Worm (Caenorhabditis elegans) whole organism, L4 larva: ENCODE results near the gene Y39B6A.42.

Experiments
- D1046.2 ChIP-seq: fragments of 200-800 bp; sonication (Bioruptor generic); IDR thresholded peaks from 2 replicates; pipeline ENCODE4 v1.3.6; 2022; ENCODE audit warnings: missing genetic modification characterization, missing compliant biosample characterization
- F49E8.2 ChIP-seq: sonication (generic microtip); optimal IDR thresholded peaks from 2 replicates; lab custom pipeline; 2016; ENCODE audit warnings: missing compliant biosample characterization, mild to moderate bottlenecking, missing genetic modification characterization, borderline replicate concordance
- T20F7.1 ChIP-seq: fragments of 200-800 bp; sonication (Bioruptor generic); optimal IDR thresholded peaks from 2 replicates; lab custom pipeline; 2018; ENCODE audit warnings: mild to moderate bottlenecking, missing genetic modification characterization, missing compliant biosample characterization
- Y105C5A.15 ChIP-seq: fragments of 200-800 bp; sonication (Bioruptor generic); IDR thresholded peaks from 2 replicates; pipeline ENCODE4 v1.3.6; 2022; ENCODE audit warnings: missing genetic modification characterization, missing compliant biosample characterization
- Y48G9A.11 ChIP-seq: fragments of 200-800 bp; sonication (Bioruptor generic); IDR thresholded peaks from 2 replicates; pipeline ENCODE4 v1.3.6; 2022; ENCODE audit warnings: missing genetic modification reagents, missing genetic modification characterization, missing compliant biosample characterization
- Y5F2A.4 ChIP-seq: fragments of 200-800 bp; sonication (Bioruptor generic); optimal IDR thresholded peaks from 2 replicates; lab custom pipeline; 2018; ENCODE audit warnings: mild to moderate bottlenecking, missing genetic modification characterization, missing compliant biosample characterization
- aha-1 ChIP-seq: fragments of 150-350 bp; peaks from one replicate; lab custom pipeline; 2014; ENCODE audit warnings: missing biosample characterization, missing genetic modification characterization
- ama-1 ChIP-seq: fragments of 150-350 bp; optimal IDR thresholded peaks from 2 replicates; lab custom pipeline; 2014; ENCODE audit warnings: inconsistent platforms, mixed read lengths
- attf-4 ChIP-seq: sonication (generic microtip); optimal IDR thresholded peaks from 3 replicates; lab custom pipeline; 2017; ENCODE audit warnings: missing biosample characterization, missing genetic modification characterization
- ceh-28 ChIP-seq: fragments of 150-350 bp; optimal IDR thresholded peaks from 2 replicates; lab custom pipeline; 2014; ENCODE audit warnings: missing biosample characterization, missing genetic modification reagents, missing genetic modification characterization
- ceh-82 ChIP-seq: sonication (generic microtip); optimal IDR thresholded peaks from 2 replicates; lab custom pipeline; 2017; ENCODE audit warnings: missing biosample characterization, missing genetic modification characterization
- cey-2 ChIP-seq: sonication (generic microtip); optimal IDR thresholded peaks from 3 replicates; lab custom pipeline; 2017; ENCODE audit warnings: missing genetic modification characterization, mild to moderate bottlenecking, missing compliant biosample characterization, antibody characterized with exemption, borderline replicate concordance; ENCODE audit not compliant: insufficient read depth
- ctbp-1 ChIP-seq: fragments of 200-800 bp; sonication (Bioruptor generic); IDR thresholded peaks from 2 replicates; pipeline ENCODE4 v1.3.6; 2022; ENCODE audit warnings: missing genetic modification reagents, missing genetic modification characterization, missing compliant biosample characterization
- daf-12 ChIP-seq: fragments of 150-350 bp; optimal IDR thresholded peaks from 2 replicates; lab custom pipeline; 2014; ENCODE audit warnings: missing biosample characterization, missing genetic modification reagents, missing genetic modification characterization
- daf-19 ChIP-seq: fragments of 200-800 bp; sonication (Bioruptor generic); conservative IDR thresholded peaks from 2 replicates; pipeline ENCODE4 v1.3.6; 2022; ENCODE audit warnings: missing genetic modification characterization, missing compliant biosample characterization
- daf-8 ChIP-seq: fragments of 200-800 bp; sonication (Bioruptor generic); IDR thresholded peaks from 2 replicates; pipeline ENCODE4 v1.3.6; 2022; ENCODE audit warnings: missing genetic modification characterization, missing compliant biosample characterization
- dmd-6 ChIP-seq: fragments of 200-800 bp; sonication (Bioruptor generic); IDR thresholded peaks from 2 replicates; pipeline ENCODE4 v1.3.6; 2022; ENCODE audit warnings: missing genetic modification reagents, missing genetic modification characterization, missing compliant biosample characterization
- hlh-30 ChIP-seq: sonication (generic microtip); optimal IDR thresholded peaks from 2 replicates; lab custom pipeline; 2017; ENCODE audit warnings: antibody characterized with exemption, mild to moderate bottlenecking, missing genetic modification characterization, missing compliant biosample characterization; ENCODE audit not compliant: insufficient read depth
- lin-29 ChIP-seq: fragments of 200-800 bp; sonication (Bioruptor generic); IDR thresholded peaks from 2 replicates; pipeline ENCODE4 v1.3.6; 2022; ENCODE audit warnings: missing genetic modification reagents, missing genetic modification characterization, missing compliant biosample characterization
- lin-38 ChIP-seq: fragments of 200-800 bp; sonication (Bioruptor generic); IDR thresholded peaks from 2 replicates; pipeline ENCODE4 v1.3.6; 2022; ENCODE audit warnings: missing genetic modification reagents, missing genetic modification characterization, missing compliant biosample characterization
- lin-39 ChIP-seq: fragments of 150-350 bp; optimal IDR thresholded peaks from 2 replicates; lab custom pipeline; 2014; ENCODE audit warnings: missing biosample characterization, missing genetic modification reagents, missing genetic modification characterization
- lir-3 ChIP-seq: sonication (generic microtip); optimal IDR thresholded peaks from 2 replicates; lab custom pipeline; 2016; ENCODE audit warnings: mild to moderate bottlenecking, missing genetic modification characterization, missing compliant biosample characterization
- lsy-2 ChIP-seq, 2 experiments: fragments of 150-350 bp in 1 of 2; sonication (generic microtip) in 1 of 2; optimal IDR thresholded peaks; 2 replicates each; lab custom pipeline; 2014 to 2017; ENCODE audit warnings: missing biosample characterization in 2 of 2, missing genetic modification characterization in 2 of 2
- madf-5 ChIP-seq, 2 experiments: fragments of 200-800 bp; sonication (Bioruptor generic); IDR thresholded peaks; 2 replicates each; pipeline ENCODE4 v1.3.6; 2022; ENCODE audit warnings: missing compliant biosample characterization in 2 of 2, missing genetic modification characterization in 2 of 2
- mdl-1 ChIP-seq, 2 experiments: fragments of 150-350 bp in 1 of 2; sonication (generic microtip) in 1 of 2; optimal IDR thresholded peaks; 2 replicates each; lab custom pipeline; 2014 to 2017; ENCODE audit warnings: missing biosample characterization in 2 of 2, missing genetic modification characterization in 2 of 2
- mxl-2 ChIP-seq: fragments of 200-800 bp; sonication (Bioruptor generic); conservative IDR thresholded peaks from 2 replicates; pipeline ENCODE4 v1.3.6; 2022; ENCODE audit warnings: missing genetic modification reagents, missing genetic modification characterization, missing compliant biosample characterization
- nhr-10 ChIP-seq: fragments of 150-350 bp; optimal IDR thresholded peaks from 2 replicates; lab custom pipeline; 2014; ENCODE audit warnings: missing biosample characterization, missing genetic modification characterization
- nhr-11 ChIP-seq: fragments of 150-350 bp; optimal IDR thresholded peaks from 2 replicates; lab custom pipeline; 2014; ENCODE audit warnings: missing biosample characterization, missing genetic modification characterization
- nhr-111 ChIP-seq: fragments of 200-800 bp; sonication (Bioruptor generic); optimal IDR thresholded peaks from 2 replicates; lab custom pipeline; 2018; ENCODE audit warnings: mild to moderate bottlenecking, missing genetic modification characterization, missing compliant biosample characterization
- nhr-28 ChIP-seq: fragments of 150-350 bp; optimal IDR thresholded peaks from 2 replicates; lab custom pipeline; 2014; ENCODE audit warnings: missing biosample characterization, missing genetic modification characterization
- nhr-41 ChIP-seq: fragments of 200-800 bp; sonication (Bioruptor generic); IDR thresholded peaks from 2 replicates; pipeline ENCODE4 v1.3.6; 2022; ENCODE audit warnings: missing genetic modification reagents, missing genetic modification characterization, missing compliant biosample characterization
- nhr-48 ChIP-seq: sonication (generic microtip); optimal IDR thresholded peaks from 2 replicates; lab custom pipeline; 2016; ENCODE audit warnings: mild to moderate bottlenecking, missing genetic modification characterization, missing compliant biosample characterization
- nhr-76 ChIP-seq: fragments of 150-350 bp; optimal IDR thresholded peaks from 2 replicates; lab custom pipeline; 2014; ENCODE audit warnings: missing biosample characterization, missing genetic modification characterization
- nhr-77 ChIP-seq: fragments of 150-350 bp; optimal IDR thresholded peaks from 2 replicates; lab custom pipeline; 2014; ENCODE audit warnings: missing biosample characterization, missing genetic modification characterization
- spr-1 ChIP-seq: sonication (generic microtip); optimal IDR thresholded peaks from 2 replicates; lab custom pipeline; 2016; ENCODE audit warnings: mild to moderate bottlenecking, missing genetic modification characterization, missing compliant biosample characterization
- tag-97 ChIP-seq: fragments of 200-800 bp; sonication (Bioruptor generic); IDR thresholded peaks from 2 replicates; pipeline ENCODE4 v1.3.6; 2022; ENCODE audit warnings: missing genetic modification characterization, missing compliant biosample characterization
- tra-1 ChIP-seq: fragments of 200-800 bp; sonication (Bioruptor generic); IDR thresholded peaks from 2 replicates; pipeline ENCODE4 v1.3.6; 2022; ENCODE audit warnings: missing genetic modification reagents, missing genetic modification characterization, missing compliant biosample characterization
- vab-7 ChIP-seq: fragments of 200-800 bp; sonication (Bioruptor generic); IDR thresholded peaks from 2 replicates; pipeline ENCODE4 v1.3.6; 2022; ENCODE audit warnings: missing genetic modification reagents, missing genetic modification characterization, missing compliant biosample characterization
- zip-11 ChIP-seq: fragments of 200-800 bp; sonication (Bioruptor generic); IDR thresholded peaks from 2 replicates; pipeline ENCODE4 v1.3.6; 2022; ENCODE audit warnings: missing genetic modification characterization, missing compliant biosample characterization
- zip-2 ChIP-seq: fragments of 150-350 bp; optimal IDR thresholded peaks from 2 replicates; lab custom pipeline; 2014; ENCODE audit warnings: missing biosample characterization, missing genetic modification characterization
- ztf-11 ChIP-seq: fragments of 150-350 bp; optimal IDR thresholded peaks from 2 replicates; lab custom pipeline; 2014; ENCODE audit warnings: missing biosample characterization, missing genetic modification characterization

Y39B6A.42 gene

DNA sequence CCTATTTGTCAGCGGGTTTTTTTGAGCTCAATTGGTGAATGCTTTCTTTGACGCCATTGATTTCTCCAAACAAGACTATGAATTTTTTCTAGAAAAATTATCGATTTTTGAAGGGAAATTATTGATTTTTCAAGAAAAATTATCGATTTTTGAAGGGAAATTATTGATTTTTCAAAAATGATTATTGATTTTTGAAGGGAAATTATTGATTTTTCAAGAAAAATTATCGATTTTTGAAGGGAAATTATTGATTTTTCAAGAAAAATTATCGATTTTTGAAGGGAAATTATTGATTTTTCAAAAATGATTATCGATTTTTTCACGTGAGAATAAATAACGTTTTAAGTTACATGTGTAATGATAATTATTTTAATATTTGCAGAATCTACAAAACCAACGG, 28.6 kb downstream of the Y39B6A.42 start:
- peak; percentile 94 for TF ChIP-seq ceh-28 (tag; lab: Kevin White, UChicago)
- TF ChIP-seq, all 104 proteins: peak for 1; not testable (repeated sequence) for 103

ce11 chrV:18940341-18940740, 29.1 kb downstream of the Y39B6A.42 start, which contains the start of gene Y80D3A.8:
Gene Y80D3A.8 (plus strand): TSS chrV:18940641.
- TF ChIP-seq zip-2 (no peak), tra-1 (no peak), T20F7.1 (no peak), nhr-111 (GFP tag; lab: Kevin White, UChicago) (no peak), zip-11 (GFP tag; lab: Robert Waterston, UW) (no peak), D1046.2 (GFP tag; lab: Robert Waterston, UW) (no peak), ztf-11 (tag; lab: Kevin White, UChicago) (no peak), Y105C5A.15 (GFP tag; lab: Robert Waterston, UW) (no peak), lsy-2 (tag; optimal IDR thresholded peaks at IDR 0.05; lab: Kevin White, UChicago) (no peak), nhr-28 (tag; lab: Kevin White, UChicago) (no peak), spr-1 (no peak), F49E8.2 (tag; lab: Kevin White, UChicago) (no peak), ama-1 (lab: Kevin White, UChicago) (no peak), aha-1 (tag; lab: Kevin White, UChicago) (no peak), lin-39 (tag; lab: Kevin White, UChicago) (no peak), nhr-48 (tag; lab: Kevin White, UChicago) (no peak), dmd-6 (GFP tag; lab: Robert Waterston, UW) (no peak)

DNA sequence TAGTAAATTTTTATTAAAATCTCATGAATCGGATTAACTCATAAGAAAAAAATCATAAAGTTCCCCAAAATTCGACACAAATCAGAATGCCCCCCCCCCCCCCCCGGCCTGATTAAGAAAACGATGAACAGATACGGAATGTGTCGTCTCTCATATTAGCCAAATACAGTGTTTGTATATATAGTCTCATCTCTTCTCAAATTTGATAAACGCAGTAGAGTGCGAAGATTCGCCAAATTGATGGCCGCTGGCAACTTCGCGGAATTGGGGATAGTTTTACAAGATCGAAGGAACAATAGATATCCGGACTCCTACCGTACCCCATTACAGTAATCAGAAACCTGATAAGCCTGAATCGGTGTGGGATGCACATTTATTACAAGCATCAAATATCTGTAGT, 31.9 kb downstream of the Y39B6A.42 start:
- TF ChIP-seq aha-1 (tag; lab: Kevin White, UChicago) (peak; percentile 56), vab-7 (no peak), Y5F2A.4 (no peak), tag-97 (GFP tag; lab: Robert Waterston, UW) (no peak), D1046.2 (GFP tag; lab: Robert Waterston, UW) (no peak)

- TF ChIP-seq nhr-28 (tag; lab: Kevin White, UChicago) (peak; percentile 99), nhr-11 (tag; lab: Kevin White, UChicago) (no peak), madf-5 (GFP tag; IDR thresholded peaks at IDR 0.05; lab: Robert Waterston, UW) (no peak), ctbp-1 (GFP tag; lab: Robert Waterston, UW) (no peak), nhr-77 (tag; lab: Kevin White, UChicago) (peak; percentile 18), mdl-1 (tag; optimal IDR thresholded peaks at IDR 0.05; lab: Kevin White, UChicago) (peak in 1 of 2 experiments; percentile 23), hlh-30 (tag; lab: Kevin White, UChicago) (peak; percentile 40)
Observed at ce11 chrV:18934539-18934938, 34.9 kb downstream of the Y39B6A.42 start.

DNA sequence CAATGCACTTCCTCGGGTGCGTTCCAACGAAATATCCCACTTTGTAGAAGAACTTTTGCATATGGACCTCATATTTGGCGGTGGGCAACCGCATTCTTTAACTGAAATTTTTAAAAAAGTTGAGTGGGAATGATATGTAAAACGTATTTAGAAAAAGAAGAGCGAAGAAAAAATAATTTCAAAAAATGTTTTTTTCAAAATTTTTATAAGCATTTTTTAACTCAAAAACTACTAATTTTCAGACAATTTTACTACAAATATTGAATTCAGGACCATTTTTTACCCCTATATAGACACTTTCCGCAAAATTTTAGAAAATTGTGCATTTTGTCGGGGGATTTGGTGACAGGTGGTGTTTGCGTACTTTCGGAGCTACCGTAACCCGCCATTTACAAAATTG, 38.2 kb downstream of the Y39B6A.42 start, which contains the start of gene ptr-22:
ptr-22 (minus strand) TSS at position 101 of the 400 bp plus-strand sequence.
- TF ChIP-seq daf-19 (GFP tag; lab: Robert Waterston, UW) (no peak), dmd-6 (GFP tag; lab: Robert Waterston, UW) (no peak), nhr-76 (tag; lab: Kevin White, UChicago) (no peak), lir-3 (no peak), lin-38 (no peak), daf-12 (tag; lab: Kevin White, UChicago) (no peak), nhr-41 (GFP tag; lab: Robert Waterston, UW) (no peak), Y48G9A.11 (GFP tag; lab: Robert Waterston, UW) (no peak), lin-29 (GFP tag; lab: Robert Waterston, UW) (no peak), ceh-82 (tag; lab: Kevin White, UChicago) (no peak), mxl-2 (GFP tag; lab: Robert Waterston, UW) (no peak), daf-8 (no peak), cey-2 (no peak), lsy-2 (tag; optimal IDR thresholded peaks at IDR 0.05; lab: Kevin White, UChicago) (no peak), nhr-10 (no peak), attf-4 (tag; lab: Kevin White, UChicago) (no peak)
